Worm (Caenorhabditis elegans) whole organism, L4 larva: ENCODE data around the gene B0001.4.

Experiments used
- F49E8.2 ChIP-seq: sonication (generic microtip); optimal IDR thresholded peaks from 2 replicates; lab custom pipeline; 2016; ENCODE audit warnings: missing compliant biosample characterization, mild to moderate bottlenecking, missing genetic modification characterization, borderline replicate concordance
- aha-1 ChIP-seq: fragments of 150-350 bp; peaks from one replicate; lab custom pipeline; 2014; ENCODE audit warnings: missing biosample characterization, missing genetic modification characterization
- ceh-28 ChIP-seq: fragments of 150-350 bp; optimal IDR thresholded peaks from 2 replicates; lab custom pipeline; 2014; ENCODE audit warnings: missing biosample characterization, missing genetic modification reagents, missing genetic modification characterization
- fkh-10 ChIP-seq: fragments of 150-350 bp; optimal IDR thresholded peaks from 2 replicates; lab custom pipeline; 2014; ENCODE audit warnings: missing biosample characterization, missing genetic modification reagents, missing genetic modification characterization
- hlh-30 ChIP-seq: sonication (generic microtip); optimal IDR thresholded peaks from 2 replicates; lab custom pipeline; 2017; ENCODE audit warnings: antibody characterized with exemption, mild to moderate bottlenecking, missing genetic modification characterization, missing compliant biosample characterization; ENCODE audit not compliant: insufficient read depth
- nhr-28 ChIP-seq: fragments of 150-350 bp; optimal IDR thresholded peaks from 2 replicates; lab custom pipeline; 2014; ENCODE audit warnings: missing biosample characterization, missing genetic modification characterization
- nhr-77 ChIP-seq: fragments of 150-350 bp; optimal IDR thresholded peaks from 2 replicates; lab custom pipeline; 2014; ENCODE audit warnings: missing biosample characterization, missing genetic modification characterization
- pha-4 ChIP-seq, 2 experiments: fragments of 150-350 bp in 1 of 2; fragments of 200-800 bp in 1 of 2; sonication (Bioruptor generic) in 1 of 2; IDR thresholded peaks in 1 of 2; optimal IDR thresholded peaks in 1 of 2; 2 replicates each; pipeline versions ENCODE4 v1.3.6 to Lab custom; 2014 to 2022; ENCODE audit warnings: missing genetic modification characterization in 2 of 2, missing genetic modification reagents in 2 of 2, missing biosample characterization in 1 of 2, missing compliant biosample characterization in 1 of 2
- unc-62 ChIP-seq, 3 experiments: fragments of 150-350 bp in 1 of 3; sonication (generic microtip); optimal IDR thresholded peaks in 2 of 3; peaks in 1 of 3; 1 replicate in 1 of 3; 2 replicates in 2 of 3; lab custom pipeline; 2014 to 2017; ENCODE audit warnings: missing biosample characterization in 3 of 3, missing genetic modification characterization in 3 of 3, missing genetic modification reagents in 3 of 3, missing genotype in 1 of 3
- ztf-11 ChIP-seq: fragments of 150-350 bp; optimal IDR thresholded peaks from 2 replicates; lab custom pipeline; 2014; ENCODE audit warnings: missing biosample characterization, missing genetic modification characterization

ce11 chrIV:12092113-12092512 lies 45.9 kb downstream of the B0001.4 start, which contains the start of gene mig-32:
- TF ChIP-seq nhr-77 (no peak), aha-1 (no peak), fkh-10 (GFP tag; lab: Kevin White, UChicago) (no peak), hlh-30 (tag; lab: Kevin White, UChicago) (no peak), ztf-11 (tag; lab: Kevin White, UChicago) (no peak), pha-4 (GFP tag; IDR thresholded peaks at IDR 0.05; lab: Robert Waterston, UW) (no peak), pha-4 (tag; optimal IDR thresholded peaks at IDR 0.05; lab: Kevin White, UChicago) (no peak), F49E8.2 (tag; lab: Kevin White, UChicago) (no peak), nhr-28 (tag; lab: Kevin White, UChicago) (no peak), unc-62 (GFP tag; optimal IDR thresholded peaks at IDR 0.05 in 1 of 2; lab: Kevin White, UChicago) (no peak), unc-62 (tag; optimal IDR thresholded peaks at IDR 0.05; lab: Kevin White, UChicago) (no peak), ceh-28 (tag; lab: Kevin White, UChicago) (no peak)
